Fruit fly (Drosophila melanogaster) whole organism, embryonic: ENCODE measurements around the gene CG3515.

Source experiments
- Adf1 ChIP-seq: fragments of 200-800 bp; sonication (Bioruptor generic); IDR thresholded peaks from 2 replicates; pipeline ENCODE4 v1.3.6; 2022; ENCODE audit warnings: missing biosample characterization, missing genetic modification characterization
- Atf3 ChIP-seq: fragments of 200-800 bp; sonication (Bioruptor generic); optimal IDR thresholded peaks from 3 replicates; lab custom pipeline; 2016; ENCODE audit warnings: missing biosample characterization, missing genetic modification characterization
- C15 ChIP-seq: fragments of 200-800 bp; sonication (Bioruptor generic); IDR thresholded peaks from 3 replicates; pipeline ENCODE4 v1.3.6; 2022; ENCODE audit warnings: missing biosample characterization, missing genetic modification characterization
- CG10462 ChIP-seq: fragments of 200-800 bp; sonication (Bioruptor generic); optimal IDR thresholded peaks from 2 replicates; lab custom pipeline; 2016; ENCODE audit warnings: missing biosample characterization, missing genetic modification characterization
- CG11093 ChIP-seq: fragments of 200-800 bp; sonication (Bioruptor generic); IDR thresholded peaks from 3 replicates; pipeline ENCODE4 v1.3.6; 2022; ENCODE audit warnings: missing biosample characterization, missing genetic modification characterization
- CG1233 ChIP-seq: fragments of 200-800 bp; sonication (Bioruptor generic); optimal IDR thresholded peaks from 4 replicates; lab custom pipeline; 2018; ENCODE audit warnings: missing biosample characterization, mild to moderate bottlenecking, missing genetic modification characterization
- CG12942 ChIP-seq: fragments of 200-800 bp; sonication (Bioruptor generic); optimal IDR thresholded peaks from 3 replicates; lab custom pipeline; 2016; ENCODE audit warnings: missing biosample characterization, missing genetic modification characterization
- CG14965 ChIP-seq: fragments of 200-800 bp; sonication (Bioruptor generic); optimal IDR thresholded peaks from 2 replicates; lab custom pipeline; 2016; ENCODE audit warnings: missing biosample characterization, missing genetic modification characterization, borderline replicate concordance
- CG15696 ChIP-seq: fragments of 200-800 bp; sonication (Bioruptor generic); optimal IDR thresholded peaks from 2 replicates; lab custom pipeline; 2019; ENCODE audit warnings: missing biosample characterization, mild to moderate bottlenecking, missing genetic modification characterization, moderate library complexity
- CG17186 ChIP-seq: fragments of 200-800 bp; sonication (Bioruptor generic); optimal IDR thresholded peaks from 3 replicates; lab custom pipeline; 2017; ENCODE audit warnings: missing biosample characterization, missing genetic modification reagents, missing genetic modification characterization
- CG17361 ChIP-seq: fragments of 200-800 bp; sonication (Bioruptor generic); IDR thresholded peaks from 3 replicates; pipeline ENCODE4 v1.3.6; 2022; ENCODE audit warnings: missing biosample characterization, missing genetic modification characterization
- CG18476 ChIP-seq: fragments of 200-800 bp; sonication (Bioruptor generic); optimal IDR thresholded peaks from 2 replicates; lab custom pipeline; 2016; ENCODE audit warnings: missing biosample characterization, mild to moderate bottlenecking, missing genetic modification characterization
- CG30403 ChIP-seq: fragments of 200-800 bp; sonication (Bioruptor generic); optimal IDR thresholded peaks from 3 replicates; lab custom pipeline; 2016; ENCODE audit warnings: missing biosample characterization, missing genetic modification characterization
- CG4282 ChIP-seq: fragments of 200-800 bp; sonication (Bioruptor generic); optimal IDR thresholded peaks from 2 replicates; lab custom pipeline; 2016; ENCODE audit warnings: missing biosample characterization, missing genetic modification characterization
- CG4617 ChIP-seq: fragments of 200-800 bp; sonication (Bioruptor generic); optimal IDR thresholded peaks from 3 replicates; lab custom pipeline; 2016; ENCODE audit warnings: missing biosample characterization, missing genetic modification characterization, borderline replicate concordance
- CG5245 ChIP-seq: fragments of 200-800 bp; sonication (Bioruptor generic); optimal IDR thresholded peaks from 3 replicates; lab custom pipeline; 2016; ENCODE audit warnings: missing biosample characterization, missing genetic modification characterization
- CkIIα-i1 ChIP-seq: fragments of 200-800 bp; sonication (Bioruptor generic); IDR thresholded peaks from 2 replicates; pipeline ENCODE4 v1.3.6; 2022; ENCODE audit warnings: missing biosample characterization, missing genetic modification characterization
- H2.0 ChIP-seq: fragments of 200-800 bp; sonication (Bioruptor generic); IDR thresholded peaks from 2 replicates; pipeline ENCODE4 v1.3.6; 2022; ENCODE audit warnings: missing biosample characterization, missing genetic modification characterization
- Hmx ChIP-seq: fragments of 200-800 bp; sonication (Bioruptor generic); optimal IDR thresholded peaks from 2 replicates; lab custom pipeline; 2016; ENCODE audit warnings: missing biosample characterization, missing genetic modification characterization
- Mad ChIP-seq: fragments of 200-800 bp; sonication (Bioruptor generic); optimal IDR thresholded peaks from 2 replicates; lab custom pipeline; 2016; ENCODE audit warnings: missing biosample characterization, missing genetic modification characterization
- NC2β ChIP-seq: fragments of 200-800 bp; sonication (Bioruptor generic); optimal IDR thresholded peaks from 2 replicates; lab custom pipeline; 2016; ENCODE audit warnings: missing biosample characterization, missing genetic modification characterization
- Nf-YC ChIP-seq: fragments of 200-800 bp; optimal IDR thresholded peaks from 3 replicates; lab custom pipeline; 2019; ENCODE audit warnings: missing biosample characterization, mild to moderate bottlenecking, missing genetic modification characterization, moderate library complexity
- Pdp1 ChIP-seq, 2 experiments: fragments of 200-800 bp; sonication (Bioruptor generic); optimal IDR thresholded peaks; 3 replicates each; lab custom pipeline; 2016; ENCODE audit warnings: missing biosample characterization in 2 of 2, missing genetic modification characterization in 2 of 2, mild to moderate bottlenecking in 1 of 2, moderate library complexity in 1 of 2
- Xrp1 ChIP-seq: fragments of 200-800 bp; sonication (Bioruptor generic); IDR thresholded peaks from 2 replicates; pipeline ENCODE4 v1.3.6; 2022; ENCODE audit warnings: missing biosample characterization, missing genetic modification characterization
- YL-1 ChIP-seq: fragments of 200-800 bp; sonication (Bioruptor generic); optimal IDR thresholded peaks from 3 replicates; lab custom pipeline; 2017; ENCODE audit warnings: missing biosample characterization, mild to moderate bottlenecking, missing genetic modification characterization
- bcd ChIP-seq: fragments of 200-800 bp; sonication (Bioruptor generic); optimal IDR thresholded peaks from 2 replicates; lab custom pipeline; 2017; ENCODE audit warnings: missing biosample characterization, mild to moderate bottlenecking, missing genetic modification characterization
- chm ChIP-seq: fragments of 200-800 bp; sonication (Bioruptor generic); IDR thresholded peaks from 2 replicates; pipeline ENCODE4 v1.3.6; 2022; ENCODE audit warnings: missing biosample characterization, missing genetic modification characterization
- chn ChIP-seq: fragments of 200-800 bp; sonication (Bioruptor generic); optimal IDR thresholded peaks from 2 replicates; lab custom pipeline; 2016; ENCODE audit warnings: missing biosample characterization, missing genetic modification characterization
- ci ChIP-seq: fragments of 200-800 bp; sonication (Bioruptor generic); IDR thresholded peaks from 3 replicates; pipeline ENCODE4 v1.3.6; 2022; ENCODE audit warnings: missing biosample characterization, missing genetic modification characterization
- da ChIP-seq: fragments of 200-800 bp; sonication (Bioruptor generic); optimal IDR thresholded peaks from 2 replicates; lab custom pipeline; 2016; ENCODE audit warnings: missing biosample characterization, missing genetic modification characterization
- dysf ChIP-seq: fragments of 200-800 bp; sonication (Bioruptor generic); IDR thresholded peaks from 3 replicates; pipeline ENCODE4 v1.3.6; 2022; ENCODE audit warnings: missing biosample characterization, missing genetic modification characterization
- ems ChIP-seq: fragments of 200-800 bp; sonication (Bioruptor generic); optimal IDR thresholded peaks from 3 replicates; lab custom pipeline; 2016; ENCODE audit warnings: missing biosample characterization, missing genetic modification characterization
- ftz-f1 ChIP-seq: fragments of 200-800 bp; sonication (Bioruptor generic); optimal IDR thresholded peaks from 2 replicates; lab custom pipeline; 2016; ENCODE audit warnings: missing biosample characterization, missing genetic modification characterization
- grau ChIP-seq: fragments of 200-800 bp; optimal IDR thresholded peaks from 3 replicates; lab custom pipeline; 2019; ENCODE audit warnings: missing biosample characterization, mild to moderate bottlenecking, missing genetic modification characterization, moderate library complexity
- hb ChIP-seq: fragments of 200-800 bp; sonication (Bioruptor generic); IDR thresholded peaks from 3 replicates; pipeline ENCODE4 v1.3.6; 2022; ENCODE audit warnings: missing biosample characterization, missing genetic modification characterization; ENCODE audit not compliant: partially characterized antibody
- hkb ChIP-seq, 2 experiments: fragments of 200-800 bp in 1 of 2; fragments of >200 bp in 1 of 2; sonication (Bioruptor generic) in 1 of 2; IDR thresholded peaks in 1 of 2; optimal IDR thresholded peaks in 1 of 2; 2 replicates each; pipeline versions ENCODE4 v1.3.6 to Lab custom; 2017 to 2022; ENCODE audit warnings: missing biosample characterization in 1 of 2, missing genetic modification characterization in 1 of 2
- ind ChIP-seq: fragments of 200-800 bp; sonication (Bioruptor generic); optimal IDR thresholded peaks from 3 replicates; lab custom pipeline; 2016; ENCODE audit warnings: missing biosample characterization, missing genetic modification characterization
- jing ChIP-seq: fragments of 200-800 bp; sonication (Bioruptor generic); optimal IDR thresholded peaks from 2 replicates; lab custom pipeline; 2018; ENCODE audit warnings: missing biosample characterization, mild to moderate bottlenecking, missing genetic modification characterization
- kay ChIP-seq: fragments of 200-800 bp; sonication (Bioruptor generic); optimal IDR thresholded peaks from 2 replicates; lab custom pipeline; 2016; ENCODE audit warnings: missing biosample characterization, missing genetic modification characterization
- lilli ChIP-seq: fragments of 200-800 bp; sonication (Bioruptor generic); optimal IDR thresholded peaks from 3 replicates; lab custom pipeline; 2016; ENCODE audit warnings: missing biosample characterization, missing genetic modification characterization
- mld ChIP-seq: fragments of 200-800 bp; sonication (Bioruptor generic); IDR thresholded peaks from 3 replicates; pipeline ENCODE4 v1.3.6; 2022; ENCODE audit warnings: missing biosample characterization, missing genetic modification characterization; ENCODE audit not compliant: partially characterized antibody
- nom ChIP-seq: fragments of 200-800 bp; sonication (Bioruptor generic); optimal IDR thresholded peaks from 2 replicates; lab custom pipeline; 2017; ENCODE audit warnings: missing biosample characterization, missing genetic modification characterization, mild to moderate bottlenecking, moderate library complexity, missing genetic modification reagents
- onecut ChIP-seq: fragments of 200-800 bp; sonication (Bioruptor generic); IDR thresholded peaks from 2 replicates; pipeline ENCODE4 v1.3.6; 2022; ENCODE audit warnings: missing biosample characterization, missing genetic modification characterization
- row ChIP-seq: fragments of 200-800 bp; sonication (Bioruptor generic); IDR thresholded peaks from 3 replicates; pipeline ENCODE4 v1.3.6; 2022; ENCODE audit warnings: missing biosample characterization, missing genetic modification characterization
- run ChIP-seq: fragments of 200-800 bp; sonication (Bioruptor generic); optimal IDR thresholded peaks from 3 replicates; lab custom pipeline; 2018; ENCODE audit warnings: missing biosample characterization, mild to moderate bottlenecking, missing genetic modification characterization
- sens ChIP-seq: fragments of 200-800 bp; sonication (Bioruptor generic); peaks from one replicate; lab custom pipeline; 2016; ENCODE audit warnings: missing biosample characterization, missing genetic modification characterization
- seq ChIP-seq: fragments of 200-800 bp; sonication (Bioruptor generic); IDR thresholded peaks from 2 replicates; pipeline ENCODE4 v1.3.6; 2022; ENCODE audit warnings: missing biosample characterization, missing genetic modification characterization
- vvl ChIP-seq: fragments of 200-800 bp; sonication (Bioruptor generic); IDR thresholded peaks from 2 replicates; pipeline ENCODE4 v1.3.6; 2022; ENCODE audit warnings: missing biosample characterization, missing genetic modification characterization
- zfh2 ChIP-seq: fragments of 200-800 bp; sonication (Bioruptor generic); optimal IDR thresholded peaks from 2 replicates; lab custom pipeline; 2016; ENCODE audit warnings: missing biosample characterization, missing genetic modification characterization

CG3515 gene

dm6 chr2L:2585285-2585684, 32.7 kb upstream of the CG3515 start, which contains the start of gene Drp1 (continued):
- TF ChIP-seq ftz-f1 (GFP tag; lab: Kevin White, UChicago) (peak; percentile 45), row (GFP tag; lab: Robert Waterston, UW) (peak; percentile 37; the same call in 2 of the 3 replicates), CG4617 (GFP tag; lab: Kevin White, UChicago) (peak; percentile 65), run (tag; lab: Kevin White, UChicago) (no peak), mld (peak; percentile 38; the same call in 1 of the 3 replicates), kay (GFP tag; lab: Kevin White, UChicago) (peak; percentile 21), NC2β (GFP tag; lab: Kevin White, UChicago) (peak; percentile 57), CG12942 (GFP tag; lab: Kevin White, UChicago) (peak; percentile 65), YL-1 (peak; percentile 66), dysf (no peak; the same call in 2 of the 3 replicates), bcd (GFP tag; lab: Kevin White, UChicago) (peak; percentile 52), ems (peak; percentile 58), H2.0 (GFP tag; lab: Robert Waterston, UW) (peak; percentile 34; the same call in 1 of the 2 replicates), vvl (GFP tag; lab: Robert Waterston, UW) (peak; percentile 50; the same call in 1 of the 2 replicates), zfh2 (GFP tag; lab: Kevin White, UChicago) (peak; percentile 71), chn (GFP tag; lab: Kevin White, UChicago) (peak; percentile 53), CG30403 (GFP tag; lab: Kevin White, UChicago) (peak; percentile 53), CG15696 (tag; lab: Kevin White, UChicago) (peak; percentile 27), Atf3 (GFP tag; lab: Kevin White, UChicago) (peak; percentile 12), CG4282 (GFP tag; lab: Kevin White, UChicago) (peak; percentile 64), da (GFP tag; lab: Kevin White, UChicago) (peak; percentile 30), CG17361 (GFP tag; lab: Robert Waterston, UW) (0 out of 3 replicates have a peak, but pooled peaks have one; percentile 30), grau (tag; lab: Kevin White, UChicago) (peak; percentile 37), ci (GFP tag; lab: Robert Waterston, UW) (peak; percentile 60; the same call in 1 of the 3 replicates), chm (GFP tag; lab: Robert Waterston, UW) (peak; percentile 61; the same call in 1 of the 2 replicates), jing (GFP tag; lab: Kevin White, UChicago) (no peak)

dm6 chr2L:2584461-2585056, 31.9 kb upstream of the CG3515 start:
- TF ChIP-seq CG10462 (GFP tag; lab: Kevin White, UChicago) (no peak), ind (GFP tag; lab: Kevin White, UChicago) (no peak), Nf-YC (tag; lab: Kevin White, UChicago) (no peak), hkb (optimal IDR thresholded peaks at IDR 0.05; lab: Kevin White, UChicago) (no peak), hkb (GFP tag; IDR thresholded peaks at IDR 0.05; lab: Robert Waterston, UW) (0 out of 2 replicates have a peak, but pooled peaks have one; percentile 16), seq (GFP tag; lab: Robert Waterston, UW) (no peak), onecut (peak; percentile 79), Hmx (GFP tag; lab: Kevin White, UChicago) (no peak), CG5245 (GFP tag; lab: Kevin White, UChicago) (no peak), bcd (GFP tag; lab: Kevin White, UChicago) (no peak), Xrp1 (GFP tag; lab: Robert Waterston, UW) (no peak), CG18476 (GFP tag; lab: Kevin White, UChicago) (no peak), C15 (no peak), CG17186 (no peak), Mad (GFP tag; lab: Kevin White, UChicago) (no peak), CkIIα-i1 (GFP tag; lab: Robert Waterston, UW) (no peak), Pdp1 (GFP tag; optimal IDR thresholded peaks at IDR 0.05; lab: Kevin White, UChicago) (peak in 1 of 2 experiments; percentile 89), Adf1 (GFP tag; lab: Robert Waterston, UW) (no peak), CG14965 (GFP tag; lab: Kevin White, UChicago) (no peak), lilli (GFP tag; lab: Kevin White, UChicago) (no peak), nom (GFP tag; lab: Kevin White, UChicago) (peak; percentile 44), hb (GFP tag; lab: Robert Waterston, UW) (no peak), mld (no peak), grau (tag; lab: Kevin White, UChicago) (peak; percentile 61), CG1233 (GFP tag; lab: Kevin White, UChicago) (no peak), CG11093 (peak; percentile 6; the same call in 1 of the 3 replicates), sens (GFP tag; lab: Kevin White, UChicago) (peak; percentile 32)
